Fruit fly (Drosophila melanogaster) S2 (cell line): ENCODE measurements around the gene CG14929.

Source experiments
- CG8478 ChIP-seq: fragments of >200 bp; optimal IDR thresholded peaks from 2 replicates; lab custom pipeline; 2018
- CTCF ChIP-seq, 2 experiments: fragments of >200 bp; optimal IDR thresholded peaks; 2 replicates each; lab custom pipeline; 2018

Gene CG14929

DNA sequence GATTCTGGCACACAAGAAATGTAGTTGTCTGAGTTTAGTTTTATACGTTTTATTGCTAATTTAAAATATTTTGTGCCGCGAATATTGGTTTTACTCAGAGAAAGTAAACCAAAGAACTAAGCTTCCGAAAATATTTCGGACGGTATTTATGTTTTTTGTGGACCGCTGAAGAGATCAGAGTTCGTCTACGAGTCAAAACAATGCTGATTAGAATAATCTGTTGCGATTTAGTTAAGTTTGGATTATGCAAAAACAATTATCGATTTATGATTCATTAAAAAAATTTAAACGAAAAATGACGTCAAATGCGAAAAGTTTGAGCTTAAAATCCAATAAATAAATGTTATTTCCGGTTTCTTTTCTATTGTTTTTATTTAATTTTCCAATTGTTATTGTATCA is 3.0 kb downstream of the CG14929 start, which contains the start of gene CG43153:
CG43153 (minus strand) TSS at position 101 of the 400 bp plus-strand sequence.
- no peak for TF ChIP-seq CTCF (optimal IDR thresholded peaks at IDR 0.05; lab: Kevin White, UChicago)
- TF ChIP-seq CG8478 (lab: Kevin White, UChicago) = no peak

dm6 chr2L:11528129-11528589 is 8.5 kb downstream of the CG14929 start, which contains the start of gene CG31705:
Gene CG31705, minus strand, starts transcription at chr2L:11528205.
- TF ChIP-seq CG8478 (lab: Kevin White, UChicago) = no peak
- no peak for TF ChIP-seq CTCF (optimal IDR thresholded peaks at IDR 0.05; lab: Kevin White, UChicago)

- TF ChIP-seq CG8478 (lab: Kevin White, UChicago) (no peak), CTCF (optimal IDR thresholded peaks at IDR 0.05; lab: Kevin White, UChicago) (no peak)
Measured at dm6 chr2L:11530952-11531351, 11.3 kb downstream of the CG14929 start, which contains the start of gene CG31706. Gene CG31706, minus strand, starts transcription at chr2L:11531052.

dm6 chr2L:11531520-11531919 is 11.9 kb downstream of the CG14929 start, which contains the start of gene CG34162:
Gene CG34162, plus strand, starts transcription at chr2L:11531820.
- TF ChIP-seq CTCF (optimal IDR thresholded peaks at IDR 0.05; lab: Kevin White, UChicago) = no peak
- no peak for TF ChIP-seq CG8478 (lab: Kevin White, UChicago)

DNA sequence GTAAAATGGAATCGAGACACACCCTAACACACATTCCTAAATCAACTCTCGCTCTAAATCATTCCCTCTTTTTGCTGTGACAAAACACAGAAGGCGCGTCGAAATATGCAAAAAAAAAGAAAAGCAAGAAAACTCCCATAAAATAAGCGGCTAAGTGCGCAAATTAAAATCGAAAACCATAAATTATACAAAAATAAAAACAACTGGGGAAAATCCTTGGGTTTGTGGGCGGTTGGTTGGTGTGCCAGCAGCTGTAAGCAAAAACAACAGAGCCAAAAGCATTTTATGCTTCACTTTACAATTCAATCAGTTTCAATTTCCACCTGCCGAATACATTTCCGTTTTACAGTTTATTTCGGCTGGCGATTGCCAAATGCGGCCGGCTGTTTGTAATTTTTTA is 16.2 kb downstream of the CG14929 start, which contains the start of gene CG43438:
CG43438 (plus strand) TSS at position 301 of the 400 bp plus-strand sequence.
- no peak for TF ChIP-seq CTCF (optimal IDR thresholded peaks at IDR 0.05; lab: Kevin White, UChicago)

dm6 chr2L:11553825-11554224 is 34.2 kb downstream of the CG14929 start:
- TF ChIP-seq CTCF (optimal IDR thresholded peaks at IDR 0.05; lab: Kevin White, UChicago) (no peak), CG8478 (lab: Kevin White, UChicago) (no peak)
